Worm (Caenorhabditis elegans): ENCODE results near the gene srh-308.

Gene srh-308

ce11 chrV:14010021-14010420 lies 7.4 kb downstream of the srh-308 start:
- TF ChIP-seq peb-1 (tag; optimal IDR thresholded peaks at IDR 0.05), result no peak
- TF ChIP-seq R02D3.7 (tag; optimal IDR thresholded peaks at IDR 0.05), result no peak
- no peak for TF ChIP-seq sma-3 (GFP tag; optimal IDR thresholded peaks at IDR 0.05)
- TF ChIP-seq crh-2 (tag; optimal IDR thresholded peaks at IDR 0.05), result no peak
- no peak for TF ChIP-seq aly-2 (tag; optimal IDR thresholded peaks at IDR 0.05)
- no peak for TF ChIP-seq snpc-4 (tag; optimal IDR thresholded peaks at IDR 0.05)
- no peak for TF ChIP-seq nhr-23 (tag; optimal IDR thresholded peaks at IDR 0.05)
- TF ChIP-seq unc-55 (GFP tag; optimal IDR thresholded peaks at IDR 0.05), result no peak
- no peak for TF ChIP-seq nhr-11 (tag; optimal IDR thresholded peaks at IDR 0.05)
- TF ChIP-seq fos-1 (tag; optimal IDR thresholded peaks at IDR 0.05), result no peak
- no peak for TF ChIP-seq dmd-4 (tag; optimal IDR thresholded peaks at IDR 0.05)
- no peak for TF ChIP-seq nhr-25 (tag; optimal IDR thresholded peaks at IDR 0.05)
- TF ChIP-seq C34F6.9 (tag; optimal IDR thresholded peaks at IDR 0.05), result no peak
- TF ChIP-seq alr-1 (tag; optimal IDR thresholded peaks at IDR 0.05), result no peak

- no peak for TF ChIP-seq elt-3 (tag; optimal IDR thresholded peaks at IDR 0.05)
- no peak for TF ChIP-seq ztf-1 (GFP tag; conservative IDR thresholded peaks at IDR 0.05)
- TF ChIP-seq ceh-82 (tag; optimal IDR thresholded peaks at IDR 0.05), result no peak
- no peak for TF ChIP-seq nhr-23 (tag; optimal IDR thresholded peaks at IDR 0.05)
- TF ChIP-seq ama-1 (optimal IDR thresholded peaks at IDR 0.05), result peak; percentile 18
- TF ChIP-seq lsy-2 (tag; optimal IDR thresholded peaks at IDR 0.05), result peak in 1 of 2 experiments; percentile 45
- peak; percentile 19 for TF ChIP-seq sma-3 (GFP tag; optimal IDR thresholded peaks at IDR 0.05)
- TF ChIP-seq blmp-1 (tag; optimal IDR thresholded peaks at IDR 0.05; ENCODE audit: insufficient read depth), result no peak
- TF ChIP-seq mab-5 (tag; optimal IDR thresholded peaks at IDR 0.05), result no peak
- TF ChIP-seq dmd-4 (tag; optimal IDR thresholded peaks at IDR 0.05), result no peak
- TF ChIP-seq nhr-129 (tag; optimal IDR thresholded peaks at IDR 0.05), result peak; percentile 64
- peak; percentile 28 for TF ChIP-seq crh-2 (tag; optimal IDR thresholded peaks at IDR 0.05)
- TF ChIP-seq zag-1 (tag; optimal IDR thresholded peaks at IDR 0.05), result no peak
- TF ChIP-seq fos-1 (tag; optimal IDR thresholded peaks at IDR 0.05), result peak; percentile 22
- TF ChIP-seq nhr-11 (tag; optimal IDR thresholded peaks at IDR 0.05), result no peak
- no peak for TF ChIP-seq R02D3.7 (tag; optimal IDR thresholded peaks at IDR 0.05)
- TF ChIP-seq ZK546.5 (tag; optimal IDR thresholded peaks at IDR 0.05), result no peak
- TF ChIP-seq egl-27 (tag; optimal IDR thresholded peaks at IDR 0.05), result no peak
- no peak for TF ChIP-seq nhr-12 (tag; optimal IDR thresholded peaks at IDR 0.05)
- no peak for TF ChIP-seq nhr-25 (tag; optimal IDR thresholded peaks at IDR 0.05)
- TF ChIP-seq sma-9 (GFP tag; optimal IDR thresholded peaks at IDR 0.05), result peak; percentile 16
- TF ChIP-seq sma-9 (tag; optimal IDR thresholded peaks at IDR 0.05), result no peak
- no peak for TF ChIP-seq nhr-6 (tag; optimal IDR thresholded peaks at IDR 0.05)
These were observed 9.0 kb downstream of the srh-308 start for ce11 chrV:14008353-14008859.

ce11 chrV:14006819-14007218 lies 10.6 kb downstream of the srh-308 start:
- TF ChIP-seq sma-9 (GFP tag; optimal IDR thresholded peaks at IDR 0.05) (peak; percentile 8), sma-9 (tag; optimal IDR thresholded peaks at IDR 0.05) (no peak), C34F6.9 (tag; optimal IDR thresholded peaks at IDR 0.05) (peak; percentile 46), lsy-2 (tag; optimal IDR thresholded peaks at IDR 0.05) (peak in 1 of 2 experiments; percentile 22), lin-11 (tag; optimal IDR thresholded peaks at IDR 0.05) (peak; percentile 5), nhr-237 (tag; optimal IDR thresholded peaks at IDR 0.05) (no peak), nhr-129 (tag; optimal IDR thresholded peaks at IDR 0.05) (peak; percentile 13), unc-55 (GFP tag; optimal IDR thresholded peaks at IDR 0.05) (peak; percentile 85), dmd-4 (tag; optimal IDR thresholded peaks at IDR 0.05) (no peak)

ce11 chrV:14005812-14006211 lies 11.6 kb downstream of the srh-308 start, which contains the start of gene ric-7:
ric-7 (minus strand) TSS chrV:14005912.
- TF ChIP-seq nhr-129 (tag; optimal IDR thresholded peaks at IDR 0.05) (no peak), elt-3 (tag; optimal IDR thresholded peaks at IDR 0.05) (no peak), F13H6.1 (tag; optimal IDR thresholded peaks at IDR 0.05) (no peak), aly-2 (tag; optimal IDR thresholded peaks at IDR 0.05) (no peak), sma-3 (GFP tag; optimal IDR thresholded peaks at IDR 0.05) (no peak), nhr-25 (tag; optimal IDR thresholded peaks at IDR 0.05) (no peak)

ce11 chrV:14004342-14004741 lies 13.0 kb downstream of the srh-308 start:
- no peak for TF ChIP-seq ztf-1 (GFP tag; conservative IDR thresholded peaks at IDR 0.05)
- peak; percentile 30 for TF ChIP-seq sma-9 (GFP tag; optimal IDR thresholded peaks at IDR 0.05)
- TF ChIP-seq sma-9 (tag; optimal IDR thresholded peaks at IDR 0.05), result no peak
- TF ChIP-seq lsy-2 (tag; optimal IDR thresholded peaks at IDR 0.05), result peak in 1 of 2 experiments; percentile 16
- no peak for TF ChIP-seq unc-62 (GFP tag; optimal IDR thresholded peaks at IDR 0.05)
- TF ChIP-seq zag-1 (tag; optimal IDR thresholded peaks at IDR 0.05), result no peak
- peak; percentile 30 for TF ChIP-seq nhr-129 (tag; optimal IDR thresholded peaks at IDR 0.05)
- TF ChIP-seq dmd-4 (tag; optimal IDR thresholded peaks at IDR 0.05), result no peak
- TF ChIP-seq C34F6.9 (tag; optimal IDR thresholded peaks at IDR 0.05), result peak; percentile 56
- TF ChIP-seq sem-4 (tag; optimal IDR thresholded peaks at IDR 0.05), result peak; percentile 72
- no peak for TF ChIP-seq alr-1 (tag; optimal IDR thresholded peaks at IDR 0.05)
- no peak for TF ChIP-seq nhr-25 (tag; optimal IDR thresholded peaks at IDR 0.05)
- TF ChIP-seq unc-55 (GFP tag; optimal IDR thresholded peaks at IDR 0.05), result peak; percentile 5
- no peak for TF ChIP-seq elt-1 (tag; optimal IDR thresholded peaks at IDR 0.05)
